Worm (Caenorhabditis elegans): ENCODE data around the gene suf-1.
A peak's percentile ranks its signal among the peaks of the same experiment; 100 is the strongest.

Gene suf-1

ce11 chrII:8577509-8578099, 26.0 kb upstream of the suf-1 start, which contains the start of gene F54C9.9:
TSS of gene F54C9.9 (plus strand) at chrII:8578049.
- TF ChIP-seq tbx-37 (GFP tag; conservative IDR thresholded peaks at IDR 0.05) (no peak), ama-1 (optimal IDR thresholded peaks at IDR 0.05) (no peak), ets-7 (tag; optimal IDR thresholded peaks at IDR 0.05) (no peak), F13C5.2 (tag; optimal IDR thresholded peaks at IDR 0.05) (no peak), hmbx-1 (tag; optimal IDR thresholded peaks at IDR 0.05) (no peak), flt-1 (GFP tag; IDR thresholded peaks at IDR 0.05) (no peak), B0310.2 (tag; optimal IDR thresholded peaks at IDR 0.05) (no peak), ceh-36 (tag; optimal IDR thresholded peaks at IDR 0.05) (no peak), tra-4 (tag; optimal IDR thresholded peaks at IDR 0.05) (no peak), aly-1 (tag; optimal IDR thresholded peaks at IDR 0.05) (no peak), scrt-1 (GFP tag; IDR thresholded peaks at IDR 0.05) (no peak), ceh-13 (GFP tag; optimal IDR thresholded peaks at IDR 0.05) (no peak), hmg-4 (GFP tag; optimal IDR thresholded peaks at IDR 0.05) (no peak), hnd-1 (tag; optimal IDR thresholded peaks at IDR 0.05) (no peak), sea-1 (GFP tag; conservative IDR thresholded peaks at IDR 0.05) (no peak), tbx-11 (GFP tag; IDR thresholded peaks at IDR 0.05) (no peak), pes-1 (GFP tag; IDR thresholded peaks at IDR 0.05) (no peak)

- TF ChIP-seq ceh-36 (tag; optimal IDR thresholded peaks at IDR 0.05) (no peak), pes-1 (GFP tag; IDR thresholded peaks at IDR 0.05) (no peak), sea-1 (GFP tag; conservative IDR thresholded peaks at IDR 0.05) (no peak), aly-1 (tag; optimal IDR thresholded peaks at IDR 0.05) (no peak)
Observed at ce11 chrII:8581700-8582099, 21.9 kb upstream of the suf-1 start, which contains the start of gene arl-1. TSS of gene arl-1 (plus strand) at chrII:8582000.

ce11 chrII:8583035-8583434, 20.6 kb upstream of the suf-1 start:
- TF ChIP-seq hnd-1 (tag; optimal IDR thresholded peaks at IDR 0.05) (no peak), ama-1 (optimal IDR thresholded peaks at IDR 0.05) (peak; percentile 54)

ce11 chrII:8585036-8585627, 18.5 kb upstream of the suf-1 start, which contains the start of gene F54C9.11:
TSS of gene F54C9.11 (minus strand) at chrII:8585086.
- TF ChIP-seq tbx-37 (GFP tag; conservative IDR thresholded peaks at IDR 0.05) (no peak), F13C5.2 (tag; optimal IDR thresholded peaks at IDR 0.05) (no peak), sea-1 (GFP tag; conservative IDR thresholded peaks at IDR 0.05) (no peak)

- TF ChIP-seq tbx-37 (GFP tag; conservative IDR thresholded peaks at IDR 0.05) = no peak
- TF ChIP-seq tra-4 (tag; optimal IDR thresholded peaks at IDR 0.05) = no peak
- TF ChIP-seq flt-1 (GFP tag; IDR thresholded peaks at IDR 0.05) = no peak
- TF ChIP-seq aly-1 (tag; optimal IDR thresholded peaks at IDR 0.05) = no peak
- no peak for TF ChIP-seq ama-1 (optimal IDR thresholded peaks at IDR 0.05)
- TF ChIP-seq B0310.2 (tag; optimal IDR thresholded peaks at IDR 0.05) = no peak
- no peak for TF ChIP-seq hnd-1 (tag; optimal IDR thresholded peaks at IDR 0.05)
- no peak for TF ChIP-seq scrt-1 (GFP tag; IDR thresholded peaks at IDR 0.05)
Observed at ce11 chrII:8585921-8586320, 17.7 kb upstream of the suf-1 start.

- TF ChIP-seq aly-1 (tag; optimal IDR thresholded peaks at IDR 0.05) (no peak), hnd-1 (tag; optimal IDR thresholded peaks at IDR 0.05) (no peak), ets-7 (tag; optimal IDR thresholded peaks at IDR 0.05) (no peak), B0310.2 (tag; optimal IDR thresholded peaks at IDR 0.05) (no peak), tbx-37 (GFP tag; conservative IDR thresholded peaks at IDR 0.05) (no peak), tbx-11 (GFP tag; IDR thresholded peaks at IDR 0.05) (no peak), scrt-1 (GFP tag; IDR thresholded peaks at IDR 0.05) (no peak), ceh-36 (tag; optimal IDR thresholded peaks at IDR 0.05) (no peak), tra-4 (tag; optimal IDR thresholded peaks at IDR 0.05) (no peak)
Observed at ce11 chrII:8587660-8588230, 15.9 kb upstream of the suf-1 start.

- TF ChIP-seq hmg-4 (GFP tag; optimal IDR thresholded peaks at IDR 0.05) (no peak), ceh-36 (tag; optimal IDR thresholded peaks at IDR 0.05) (no peak)
Observed at ce11 chrII:8588442-8588841, 15.2 kb upstream of the suf-1 start.

ce11 chrII:8589227-8589626, 14.4 kb upstream of the suf-1 start:
- no peak for TF ChIP-seq ceh-13 (GFP tag; optimal IDR thresholded peaks at IDR 0.05)
- no peak for TF ChIP-seq scrt-1 (GFP tag; IDR thresholded peaks at IDR 0.05)
- TF ChIP-seq pes-1 (GFP tag; IDR thresholded peaks at IDR 0.05) = no peak
- no peak for TF ChIP-seq B0310.2 (tag; optimal IDR thresholded peaks at IDR 0.05)
- no peak for TF ChIP-seq hmg-4 (GFP tag; optimal IDR thresholded peaks at IDR 0.05)
- no peak for TF ChIP-seq tra-4 (tag; optimal IDR thresholded peaks at IDR 0.05)
- no peak for TF ChIP-seq tbx-37 (GFP tag; conservative IDR thresholded peaks at IDR 0.05)
- no peak for TF ChIP-seq ama-1 (optimal IDR thresholded peaks at IDR 0.05)
- no peak for TF ChIP-seq aly-1 (tag; optimal IDR thresholded peaks at IDR 0.05)
- no peak for TF ChIP-seq ceh-36 (tag; optimal IDR thresholded peaks at IDR 0.05)
- TF ChIP-seq tbx-11 (GFP tag; IDR thresholded peaks at IDR 0.05) = no peak
- TF ChIP-seq flt-1 (GFP tag; IDR thresholded peaks at IDR 0.05) = no peak
- no peak for TF ChIP-seq hmbx-1 (tag; optimal IDR thresholded peaks at IDR 0.05)
- TF ChIP-seq hnd-1 (tag; optimal IDR thresholded peaks at IDR 0.05) = no peak
- no peak for TF ChIP-seq sea-1 (GFP tag; conservative IDR thresholded peaks at IDR 0.05)
- no peak for TF ChIP-seq ets-7 (tag; optimal IDR thresholded peaks at IDR 0.05)
